Fruit fly (Drosophila melanogaster) whole organism, wandering third instar larva: ENCODE measurements around the gene CG17819.

Experiments used
- Abd-B ChIP-seq: fragments of >200 bp; optimal IDR thresholded peaks from 2 replicates; lab custom pipeline; 2017; ENCODE audit warnings: missing biosample characterization, missing genetic modification characterization
- CG32264 ChIP-seq: fragments of 200-800 bp; sonication (Bioruptor generic); optimal IDR thresholded peaks from 2 replicates; lab custom pipeline; 2016; ENCODE audit warnings: missing biosample characterization, missing genetic modification characterization
- CG9705 ChIP-seq: fragments of 200-800 bp; sonication (Bioruptor generic); optimal IDR thresholded peaks from 2 replicates; lab custom pipeline; 2018; ENCODE audit warnings: missing biosample characterization, mild to moderate bottlenecking, missing genetic modification characterization
- CrebA ChIP-seq: fragments of 200-800 bp; sonication (Bioruptor generic); optimal IDR thresholded peaks from 2 replicates; lab custom pipeline; 2016; ENCODE audit warnings: missing biosample characterization, mild to moderate bottlenecking, missing genetic modification characterization, borderline replicate concordance
- Dfd ChIP-seq: fragments of >200 bp; optimal IDR thresholded peaks from 2 replicates; lab custom pipeline; 2017; ENCODE audit warnings: missing biosample characterization, missing genetic modification characterization
- Dif ChIP-seq: fragments of 200-275, 200-300 bp; sonication (Bioruptor generic); optimal IDR thresholded peaks from 2 replicates; lab custom pipeline; 2018; ENCODE audit warnings: missing biosample characterization, missing genetic modification characterization; ENCODE audit not compliant: partially characterized antibody
- GATAd ChIP-seq: sonication (Bioruptor generic); optimal IDR thresholded peaks from 2 replicates; lab custom pipeline; 2016; ENCODE audit warnings: missing biosample characterization, missing genetic modification characterization
- HLH106 ChIP-seq: fragments of 200-800 bp; optimal IDR thresholded peaks from 3 replicates; lab custom pipeline; 2019; ENCODE audit warnings: missing biosample characterization, mild to moderate bottlenecking, missing genetic modification characterization, moderate library complexity
- Hnf4 ChIP-seq: fragments of 200-800 bp; sonication (Bioruptor generic); optimal IDR thresholded peaks from 2 replicates; lab custom pipeline; 2016; ENCODE audit warnings: missing biosample characterization, mild to moderate bottlenecking, missing genetic modification characterization
- Hr78 ChIP-seq: fragments of >200 bp; optimal IDR thresholded peaks from 2 replicates; lab custom pipeline; 2017; ENCODE audit warnings: missing biosample characterization, missing genetic modification characterization
- Hr83 ChIP-seq: fragments of 200-300 bp; sonication (Bioruptor generic); optimal IDR thresholded peaks from 2 replicates; lab custom pipeline; 2016; ENCODE audit warnings: missing biosample characterization, mild to moderate bottlenecking, missing genetic modification characterization, moderate library complexity; ENCODE audit not compliant: poor library complexity, severe bottlenecking
- Jra ChIP-seq: sonication (Bioruptor generic); optimal IDR thresholded peaks from 2 replicates; lab custom pipeline; 2016; ENCODE audit warnings: missing biosample characterization, missing genetic modification characterization
- Mio ChIP-seq: sonication (Bioruptor generic); optimal IDR thresholded peaks from 2 replicates; lab custom pipeline; 2016; ENCODE audit warnings: missing biosample characterization, missing genetic modification characterization
- Myc ChIP-seq: fragments of >200 bp; optimal IDR thresholded peaks from 2 replicates; lab custom pipeline; 2017
- N ChIP-seq: fragments of >200 bp; optimal IDR thresholded peaks from 2 replicates; lab custom pipeline; 2018; ENCODE audit warnings: missing biosample characterization, missing external identifiers, missing genetic modification characterization
- OdsH ChIP-seq: fragments of 200-800 bp; sonication (Bioruptor generic); optimal IDR thresholded peaks from 2 replicates; lab custom pipeline; 2016; ENCODE audit warnings: missing biosample characterization, mild to moderate bottlenecking, missing genetic modification characterization
- Rel ChIP-seq, 2 experiments: fragments of 200-800 bp; sonication (Bioruptor generic) in 1 of 2; optimal IDR thresholded peaks; 2 replicates in 1 of 2; 3 replicates in 1 of 2; lab custom pipeline; 2016 to 2019; ENCODE audit warnings: mild to moderate bottlenecking in 2 of 2, missing biosample characterization in 2 of 2, missing genetic modification characterization in 2 of 2, moderate library complexity in 1 of 2
- Sp1 ChIP-seq: fragments of 200-800 bp; sonication (Bioruptor generic); optimal IDR thresholded peaks from 3 replicates; lab custom pipeline; 2019; ENCODE audit warnings: missing biosample characterization, mild to moderate bottlenecking, missing genetic modification characterization, moderate library complexity
- Vsx2 ChIP-seq: fragments of 200-300, 225-300 bp; sonication (Bioruptor generic); optimal IDR thresholded peaks from 2 replicates; lab custom pipeline; 2018; ENCODE audit warnings: missing biosample characterization, missing genetic modification characterization; ENCODE audit not compliant: partially characterized antibody
- br ChIP-seq: fragments of 200-800 bp; sonication (Bioruptor generic); optimal IDR thresholded peaks from 2 replicates; lab custom pipeline; 2016; ENCODE audit warnings: missing biosample characterization, missing genetic modification characterization
- brk ChIP-seq: fragments of 200-800 bp; sonication (Bioruptor generic); optimal IDR thresholded peaks from 2 replicates; lab custom pipeline; 2016; ENCODE audit warnings: missing biosample characterization, mild to moderate bottlenecking, missing genetic modification characterization
- dl ChIP-seq, 2 experiments: fragments of 175-275, 200-275 bp in 1 of 2; fragments of 200-275 bp in 1 of 2; sonication (Bioruptor generic); optimal IDR thresholded peaks; lab custom pipeline; 2018; ENCODE audit warnings: mild to moderate bottlenecking in 2 of 2, missing biosample characterization in 2 of 2, missing genetic modification characterization in 2 of 2, moderate library complexity in 2 of 2; ENCODE audit not compliant: partially characterized antibody in 2 of 2, insufficient read depth in 1 of 2
- dmrt93B ChIP-seq: fragments of 200-800 bp; sonication (Bioruptor generic); optimal IDR thresholded peaks from 2 replicates; lab custom pipeline; 2018; ENCODE audit warnings: missing biosample characterization, mild to moderate bottlenecking, missing genetic modification characterization
- dsf ChIP-seq: sonication (Bioruptor generic); optimal IDR thresholded peaks from 2 replicates; lab custom pipeline; 2016; ENCODE audit warnings: missing biosample characterization, missing genetic modification characterization, borderline replicate concordance
- ey ChIP-seq: fragments of 200-800 bp; sonication (Bioruptor generic); optimal IDR thresholded peaks from 2 replicates; lab custom pipeline; 2016; ENCODE audit warnings: missing biosample characterization, missing genetic modification characterization
- foxo ChIP-seq, 2 experiments: fragments of 200-800 bp; sonication (Bioruptor generic); optimal IDR thresholded peaks; 2 replicates in 1 of 2; 3 replicates in 1 of 2; lab custom pipeline; 2016 to 2017; ENCODE audit warnings: missing biosample characterization in 2 of 2, missing genetic modification characterization in 2 of 2
- fru ChIP-seq: fragments of 200-800 bp; sonication (Bioruptor generic); optimal IDR thresholded peaks from 3 replicates; lab custom pipeline; 2016; ENCODE audit warnings: missing biosample characterization, mild to moderate bottlenecking, missing genetic modification characterization
- h ChIP-seq: fragments of 200-800 bp; sonication (Bioruptor generic); optimal IDR thresholded peaks from 3 replicates; lab custom pipeline; 2016; ENCODE audit warnings: missing biosample characterization, mild to moderate bottlenecking, missing genetic modification characterization
- jim ChIP-seq: fragments of 175-275, 200-325 bp; sonication (Bioruptor generic); optimal IDR thresholded peaks from 2 replicates; lab custom pipeline; 2016; ENCODE audit warnings: missing biosample characterization, mild to moderate bottlenecking, missing genetic modification characterization
- lola ChIP-seq: fragments of >200 bp; optimal IDR thresholded peaks from 2 replicates; lab custom pipeline; 2017; ENCODE audit warnings: missing biosample characterization, missing genetic modification characterization
- pan ChIP-seq: fragments of >200 bp; optimal IDR thresholded peaks from 2 replicates; lab custom pipeline; 2017
- psq ChIP-seq: fragments of 200-800 bp; sonication (Bioruptor generic); optimal IDR thresholded peaks from 3 replicates; lab custom pipeline; 2017; ENCODE audit warnings: missing biosample characterization, mild to moderate bottlenecking, missing genetic modification characterization, moderate library complexity
- rgr ChIP-seq: fragments of 200-800 bp; sonication (Bioruptor generic); optimal IDR thresholded peaks from 3 replicates; lab custom pipeline; 2016; ENCODE audit warnings: missing biosample characterization, mild to moderate bottlenecking, missing genetic modification characterization
- sage ChIP-seq: fragments of 200-800 bp; sonication (Bioruptor generic); optimal IDR thresholded peaks from 2 replicates; lab custom pipeline; 2016; ENCODE audit warnings: missing biosample characterization, mild to moderate bottlenecking, missing genetic modification characterization
- sv ChIP-seq: fragments of 200-800 bp; sonication (Bioruptor generic); optimal IDR thresholded peaks from 3 replicates; lab custom pipeline; 2016; ENCODE audit warnings: missing biosample characterization, missing genetic modification characterization
- tai ChIP-seq: sonication (Bioruptor generic); optimal IDR thresholded peaks from 2 replicates; lab custom pipeline; 2016; ENCODE audit warnings: missing biosample characterization, missing genetic modification characterization
- usp ChIP-seq: fragments of >200 bp; optimal IDR thresholded peaks from 2 replicates; lab custom pipeline; 2017; ENCODE audit warnings: missing biosample characterization, missing genetic modification characterization
- woc ChIP-seq: sonication (Bioruptor generic); optimal IDR thresholded peaks from 2 replicates; lab custom pipeline; 2016; ENCODE audit warnings: missing biosample characterization, mild to moderate bottlenecking, missing genetic modification characterization

The CG17819 gene

DNA sequence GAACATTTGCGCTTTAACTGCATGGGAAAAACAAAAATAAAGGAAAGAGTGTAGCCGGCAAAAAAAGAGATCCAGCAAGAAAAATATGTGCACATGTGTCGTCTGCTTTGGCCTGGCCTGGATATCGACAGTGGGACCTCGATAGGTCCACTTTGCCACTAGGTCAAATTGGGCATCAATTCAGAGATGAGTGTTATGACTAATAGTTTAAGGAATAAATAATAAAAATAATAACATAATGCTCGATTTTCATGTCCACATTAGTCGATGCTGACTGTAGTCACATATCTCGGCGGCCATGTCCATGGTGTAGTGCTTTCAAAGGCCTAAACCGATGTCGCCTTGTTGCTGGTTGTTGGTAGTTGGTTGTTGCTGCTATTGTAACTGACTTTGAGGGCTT lies 12.2 kb upstream of the CG17819 start (continued):
- TF ChIP-seq dsf (GFP tag; lab: Kevin White, UChicago) (peak; percentile 22), HLH106 (tag; lab: Kevin White, UChicago) (peak; percentile 90), foxo (GFP tag; optimal IDR thresholded peaks at IDR 0.05; lab: Kevin White, UChicago) (peak in 1 of 2 experiments; percentile 90), GATAd (GFP tag; lab: Kevin White, UChicago) (no peak), Sp1 (GFP tag; lab: Kevin White, UChicago) (peak; percentile 82), dl (GFP tag; optimal IDR thresholded peaks at IDR 0.05; lab: Kevin White, UChicago; ENCODE audit: insufficient read depth in 1 of 2, partially characterized antibody in 2 of 2) (no peak), psq (GFP tag; lab: Kevin White, UChicago) (peak; percentile 78), fru (peak; percentile 87), lola (GFP tag; lab: Kevin White, UChicago) (no peak), Hr78 (GFP tag; lab: Kevin White, UChicago) (no peak), CrebA (GFP tag; lab: Kevin White, UChicago) (no peak), sage (peak; percentile 84), pan (lab: Kevin White, UChicago) (no peak), N (GFP tag; lab: Kevin White, UChicago) (no peak), Mio (no peak)
- TF ChIP-seq, all 38 proteins: peak for 22

DNA sequence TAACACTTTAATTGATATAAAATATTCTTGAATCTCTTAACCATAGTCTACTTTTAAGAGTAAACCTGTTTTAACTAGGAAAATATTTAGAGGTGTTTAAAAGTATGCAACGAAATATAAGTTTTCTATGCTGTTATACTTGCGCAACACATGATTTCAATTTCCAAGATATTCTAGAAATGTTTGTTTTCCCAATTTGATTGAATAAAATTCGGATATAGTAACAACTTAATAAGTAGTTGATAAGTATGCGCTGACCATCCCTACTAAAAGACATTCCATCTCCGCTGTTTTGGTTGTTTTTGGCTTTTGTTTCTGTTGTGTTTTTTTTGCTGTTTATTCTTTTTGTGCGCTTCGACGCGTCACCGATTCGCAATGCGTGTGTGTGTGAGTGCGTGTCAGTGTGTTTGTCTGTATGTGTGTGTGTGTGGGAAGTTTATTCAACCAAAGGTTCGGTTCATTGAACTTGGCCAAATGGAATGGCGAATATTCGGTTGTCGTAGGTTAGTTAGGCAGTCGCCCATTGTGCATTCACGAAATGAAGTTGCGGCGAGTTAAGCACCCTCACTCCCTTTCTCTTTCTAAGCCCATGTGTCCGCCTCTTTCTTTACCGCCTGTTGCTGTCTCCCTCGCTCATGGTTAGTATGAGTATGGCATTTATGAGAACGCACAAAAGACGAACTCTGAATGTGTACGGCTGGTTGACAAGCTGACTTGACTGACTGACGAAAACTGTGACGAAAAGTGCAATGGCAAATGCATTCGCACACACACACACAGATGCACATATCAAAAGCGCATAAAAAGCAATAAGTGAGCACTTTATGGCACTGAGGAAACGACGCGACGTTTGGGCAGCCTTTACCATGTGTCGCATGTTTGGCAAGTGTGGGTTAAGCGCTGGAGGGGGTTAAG lies 10.9 kb upstream of the CG17819 start:
- TF ChIP-seq dl (GFP tag; optimal IDR thresholded peaks at IDR 0.05; lab: Kevin White, UChicago; ENCODE audit: insufficient read depth in 1 of 2, partially characterized antibody in 2 of 2) (no peak), Mio (no peak), lola (GFP tag; lab: Kevin White, UChicago) (no peak), foxo (GFP tag; optimal IDR thresholded peaks at IDR 0.05; lab: Kevin White, UChicago) (peak in 1 of 2 experiments; percentile 15), tai (GFP tag; lab: Kevin White, UChicago) (no peak), psq (GFP tag; lab: Kevin White, UChicago) (peak; percentile 16), sage (no peak), br (GFP tag; lab: Kevin White, UChicago) (no peak), h (GFP tag; lab: Kevin White, UChicago) (no peak), Myc (lab: Kevin White, UChicago) (no peak), jim (GFP tag; lab: Kevin White, UChicago) (no peak), dsf (GFP tag; lab: Kevin White, UChicago) (no peak), dmrt93B (GFP tag; lab: Kevin White, UChicago) (peak; percentile 60), fru (no peak), CG32264 (GFP tag; lab: Kevin White, UChicago) (no peak), Hr78 (GFP tag; lab: Kevin White, UChicago) (no peak), usp (no peak), brk (GFP tag; lab: Kevin White, UChicago) (no peak), GATAd (GFP tag; lab: Kevin White, UChicago) (no peak), Vsx2 (GFP tag; lab: Kevin White, UChicago) (no peak), CrebA (GFP tag; lab: Kevin White, UChicago) (no peak), Abd-B (no peak), HLH106 (tag; lab: Kevin White, UChicago) (peak; percentile 57), N (GFP tag; lab: Kevin White, UChicago) (no peak), woc (GFP tag; lab: Kevin White, UChicago) (no peak), Rel (GFP tag; optimal IDR thresholded peaks at IDR 0.05; lab: Kevin White, UChicago) (no peak), Rel (tag; optimal IDR thresholded peaks at IDR 0.05; lab: Kevin White, UChicago) (no peak), ey (no peak), Hr83 (GFP tag; lab: Kevin White, UChicago) (no peak), OdsH (GFP tag; lab: Kevin White, UChicago) (no peak), Dif (GFP tag; lab: Kevin White, UChicago) (no peak), Hnf4 (GFP tag; lab: Kevin White, UChicago) (no peak), Sp1 (GFP tag; lab: Kevin White, UChicago) (peak; percentile 51), Jra (no peak), sv (no peak), rgr (GFP tag; lab: Kevin White, UChicago) (no peak), pan (lab: Kevin White, UChicago) (no peak), CG9705 (GFP tag; lab: Kevin White, UChicago) (no peak), Dfd (GFP tag; lab: Kevin White, UChicago) (no peak)
